ENCODE assay signal across 5 fruit fly cellular contexts in genomic region chr3L:13964635-13965501, dm6.
TF ChIP-seq lines count a peak whose summit lies in the region.

Gene Meics (minus strand): TSS chr3L:13964702.
Gene Nxf3 (plus strand): TSS chr3L:13965203.
Gene ssp2 (plus strand): TSS chr3L:13965203.

- no peak for TF ChIP-seq CTCF in whole organism, embryonic (GFP tag; optimal IDR thresholded peaks at IDR 0.05; lab: Kevin White, UChicago)

TF ChIP-seq in whole organism, adult, 20 proteins besides CTCF, POLR2A, EP300 and RAD21 (continues in another document):
- TF ChIP-seq Crg-1 (GFP tag; optimal IDR thresholded peaks at IDR 0.05; lab: Kevin White, UChicago) (peak; percentile 49), CG1620 (GFP tag; optimal IDR thresholded peaks at IDR 0.05; lab: Kevin White, UChicago) (peak; percentile 28), toe (GFP tag; optimal IDR thresholded peaks at IDR 0.05; lab: Kevin White, UChicago) (peak; percentile 54), CG7101 (tag; optimal IDR thresholded peaks at IDR 0.05; lab: Kevin White, UChicago) (no peak), ovo (GFP tag; optimal IDR thresholded peaks at IDR 0.05; lab: Kevin White, UChicago) (no peak), CG7045 (GFP tag; optimal IDR thresholded peaks at IDR 0.05; lab: Kevin White, UChicago) (peak; percentile 64), tj (GFP tag; optimal IDR thresholded peaks at IDR 0.05; lab: Kevin White, UChicago) (peak; percentile 24), CG14711 (tag; optimal IDR thresholded peaks at IDR 0.05; lab: Kevin White, UChicago) (peak; percentile 90), cnc (optimal IDR thresholded peaks at IDR 0.05; lab: Kevin White, UChicago) (no peak), Mnt (GFP tag; optimal IDR thresholded peaks at IDR 0.05; lab: Kevin White, UChicago) (no peak), cic (GFP tag; optimal IDR thresholded peaks at IDR 0.05; lab: Kevin White, UChicago) (no peak), kay (GFP tag; lab: Kevin White, UChicago; ENCODE audit: borderline replicate concordance) (peak; percentile 98), bab1 (GFP tag; optimal IDR thresholded peaks at IDR 0.05; lab: Kevin White, UChicago) (no peak), Clk (GFP tag; optimal IDR thresholded peaks at IDR 0.05; lab: Kevin White, UChicago) (no peak), Hr96 (GFP tag; optimal IDR thresholded peaks at IDR 0.05; lab: Kevin White, UChicago) (peak; percentile 52), CG11617 (GFP tag; optimal IDR thresholded peaks at IDR 0.05; lab: Kevin White, UChicago) (peak; percentile 33), CG12768 (GFP tag; optimal IDR thresholded peaks at IDR 0.05; lab: Kevin White, UChicago) (no peak), CG5204 (GFP tag; optimal IDR thresholded peaks at IDR 0.05; lab: Kevin White, UChicago) (peak; percentile 29)

TF ChIP-seq in whole organism, embryonic, 481 proteins besides CTCF, POLR2A, EP300 and RAD21 (continues in another document):
- TF ChIP-seq CG17612 (GFP tag; IDR thresholded peaks at IDR 0.05; lab: Robert Waterston, UW) (no peak), Scr (GFP tag; IDR thresholded peaks at IDR 0.05; lab: Robert Waterston, UW; ENCODE audit: partially characterized antibody) (peak; percentile 74), CG12769 (tag; optimal IDR thresholded peaks at IDR 0.05; lab: Kevin White, UChicago) (no peak), CG6813 (GFP tag; optimal IDR thresholded peaks at IDR 0.05; lab: Kevin White, UChicago) (no peak), NFAT (GFP tag; IDR thresholded peaks at IDR 0.05; lab: Robert Waterston, UW) (peak; percentile 52; the same call in 1 of the 2 replicates), pfk (GFP tag; optimal IDR thresholded peaks at IDR 0.05; lab: Kevin White, UChicago) (no peak), CG1233 (GFP tag; optimal IDR thresholded peaks at IDR 0.05; lab: Kevin White, UChicago) (peak; percentile 2), CG1602 (GFP tag; optimal IDR thresholded peaks at IDR 0.05; lab: Kevin White, UChicago) (no peak), toy (GFP tag; IDR thresholded peaks at IDR 0.05; lab: Robert Waterston, UW) (no peak), CG3407 (GFP tag; optimal IDR thresholded peaks at IDR 0.05; lab: Kevin White, UChicago) (no peak), pzg (GFP tag; optimal IDR thresholded peaks at IDR 0.05; lab: Kevin White, UChicago) (peak; percentile 60), CG43689 (GFP tag; IDR thresholded peaks at IDR 0.05; lab: Robert Waterston, UW) (no peak), CG34422 (GFP tag; IDR thresholded peaks at IDR 0.05; lab: Robert Waterston, UW) (no peak), az2 (GFP tag; optimal IDR thresholded peaks at IDR 0.05; lab: Kevin White, UChicago) (peak; percentile 21), ap (GFP tag; IDR thresholded peaks at IDR 0.05; lab: Robert Waterston, UW) (no peak), CG12104 (GFP tag; optimal IDR thresholded peaks at IDR 0.05; lab: Kevin White, UChicago) (no peak), NK7.1 (GFP tag; optimal IDR thresholded peaks at IDR 0.05; lab: Kevin White, UChicago) (no peak), ftz-f1 (GFP tag; optimal IDR thresholded peaks at IDR 0.05; lab: Kevin White, UChicago) (no peak), ATbp (GFP tag; optimal IDR thresholded peaks at IDR 0.05; lab: Kevin White, UChicago) (no peak)

TF ChIP-seq in whole organism, prepupa, 60 proteins besides CTCF, POLR2A, EP300 and RAD21 (continues in another document):
- TF ChIP-seq CG15336 (GFP tag; IDR thresholded peaks at IDR 0.05; lab: Robert Waterston, UW) (0 out of 2 replicates have a peak, but pooled peaks have one; percentile 6), esn (GFP tag; optimal IDR thresholded peaks at IDR 0.05; lab: Kevin White, UChicago) (peak; percentile 19), Sox102F (GFP tag; optimal IDR thresholded peaks at IDR 0.05; lab: Kevin White, UChicago) (no peak), Hr39 (GFP tag; optimal IDR thresholded peaks at IDR 0.05; lab: Kevin White, UChicago) (peak; percentile 38), fd85E (GFP tag; optimal IDR thresholded peaks at IDR 0.05; lab: Kevin White, UChicago) (no peak), dac (GFP tag; optimal IDR thresholded peaks at IDR 0.05; lab: Kevin White, UChicago) (no peak), acj6 (GFP tag; optimal IDR thresholded peaks at IDR 0.05; lab: Kevin White, UChicago) (peak; percentile 23), CG7368 (GFP tag; optimal IDR thresholded peaks at IDR 0.05; lab: Kevin White, UChicago) (no peak), dsx (GFP tag; optimal IDR thresholded peaks at IDR 0.05; lab: Kevin White, UChicago; ENCODE audit: poor library complexity, severe bottlenecking) (no peak), Sox15 (GFP tag; optimal IDR thresholded peaks at IDR 0.05; lab: Kevin White, UChicago) (no peak), Ets96B (tag; optimal IDR thresholded peaks at IDR 0.05; lab: Kevin White, UChicago) (no peak), cyc (GFP tag; optimal IDR thresholded peaks at IDR 0.05; lab: Kevin White, UChicago) (peak; percentile 2), Blimp-1 (GFP tag; optimal IDR thresholded peaks at IDR 0.05; lab: Kevin White, UChicago) (peak; percentile 100), CG34406 (GFP tag; optimal IDR thresholded peaks at IDR 0.05; lab: Kevin White, UChicago) (no peak), lz (GFP tag; optimal IDR thresholded peaks at IDR 0.05; lab: Kevin White, UChicago) (peak; percentile 17), CG31627 (GFP tag; optimal IDR thresholded peaks at IDR 0.05; lab: Kevin White, UChicago) (peak; percentile 39), Eip75B (GFP tag; optimal IDR thresholded peaks at IDR 0.05; lab: Kevin White, UChicago) (no peak), CG3032 (tag; optimal IDR thresholded peaks at IDR 0.05; lab: Kevin White, UChicago) (peak; percentile 20), CG16779 (tag; optimal IDR thresholded peaks at IDR 0.05; lab: Kevin White, UChicago) (no peak)

TF ChIP-seq in whole organism, pupa, 21 proteins besides CTCF, POLR2A, EP300 and RAD21:
- TF ChIP-seq fd96Ca (GFP tag; IDR thresholded peaks at IDR 0.05; lab: Robert Waterston, UW) (no peak), CG4496 (GFP tag; IDR thresholded peaks at IDR 0.05; lab: Robert Waterston, UW) (peak; percentile 30; the same call in 1 of the 3 replicates), CG12605 (GFP tag; IDR thresholded peaks at IDR 0.05; lab: Robert Waterston, UW) (no peak), CG10348 (GFP tag; IDR thresholded peaks at IDR 0.05; lab: Robert Waterston, UW) (no peak), D1 (tag; optimal IDR thresholded peaks at IDR 0.05; lab: Kevin White, UChicago) (no peak), CG15710 (tag; optimal IDR thresholded peaks at IDR 0.05; lab: Kevin White, UChicago) (no peak), CG9948 (tag; optimal IDR thresholded peaks at IDR 0.05; lab: Kevin White, UChicago) (no peak), Ets98B (GFP tag; IDR thresholded peaks at IDR 0.05; lab: Robert Waterston, UW) (no peak)

TF ChIP-seq in whole organism, wandering third instar larva, 38 proteins besides CTCF, POLR2A, EP300 and RAD21:
- TF ChIP-seq Hr83 (GFP tag; optimal IDR thresholded peaks at IDR 0.05; lab: Kevin White, UChicago; ENCODE audit: poor library complexity, severe bottlenecking): peak; percentile 91
- no peak for TF ChIP-seq Mio (GFP tag; optimal IDR thresholded peaks at IDR 0.05; lab: Kevin White, UChicago)
- TF ChIP-seq ey (GFP tag; optimal IDR thresholded peaks at IDR 0.05; lab: Kevin White, UChicago): peak; percentile 20
- TF ChIP-seq Sp1 (GFP tag; optimal IDR thresholded peaks at IDR 0.05; lab: Kevin White, UChicago): no peak
- TF ChIP-seq usp (GFP tag; optimal IDR thresholded peaks at IDR 0.05; lab: Kevin White, UChicago): no peak
- TF ChIP-seq woc (GFP tag; optimal IDR thresholded peaks at IDR 0.05; lab: Kevin White, UChicago): peak; percentile 35
- peak; percentile 7 for TF ChIP-seq sage (GFP tag; optimal IDR thresholded peaks at IDR 0.05; lab: Kevin White, UChicago)
- peak; percentile 21 for TF ChIP-seq Myc (optimal IDR thresholded peaks at IDR 0.05; lab: Kevin White, UChicago)
- TF ChIP-seq Dif (GFP tag; optimal IDR thresholded peaks at IDR 0.05; lab: Kevin White, UChicago; ENCODE audit: partially characterized antibody): no peak
- TF ChIP-seq Jra (GFP tag; optimal IDR thresholded peaks at IDR 0.05; lab: Kevin White, UChicago): peak; percentile 48
- peak; percentile 14 for TF ChIP-seq dmrt93B (GFP tag; optimal IDR thresholded peaks at IDR 0.05; lab: Kevin White, UChicago)
- TF ChIP-seq jim (GFP tag; optimal IDR thresholded peaks at IDR 0.05; lab: Kevin White, UChicago): peak; percentile 69
